Fruit fly (Drosophila melanogaster) whole organism, adult: ENCODE measurements around the gene Gabat.

Experiments used
- CG12768 ChIP-seq: fragments of 200-800 bp; sonication (Bioruptor generic); optimal IDR thresholded peaks from 2 replicates; lab custom pipeline; 2017; ENCODE audit warnings: missing biosample characterization, missing genetic modification characterization, mild to moderate bottlenecking, moderate library complexity, missing genetic modification reagents
- CG14711 ChIP-seq: fragments of 200-800 bp; sonication (Bioruptor generic); optimal IDR thresholded peaks from 2 replicates; lab custom pipeline; 2018; ENCODE audit warnings: missing biosample characterization, mild to moderate bottlenecking, missing genetic modification characterization, moderate library complexity
- CG33017 ChIP-seq: fragments of 200-800 bp; sonication (Bioruptor generic); optimal IDR thresholded peaks from 2 replicates; lab custom pipeline; 2018; ENCODE audit warnings: missing biosample characterization, mild to moderate bottlenecking, missing genetic modification characterization, moderate library complexity
- CG7045 ChIP-seq: fragments of 200-800 bp; sonication (Bioruptor generic); optimal IDR thresholded peaks from 2 replicates; lab custom pipeline; 2017; ENCODE audit warnings: missing biosample characterization, mild to moderate bottlenecking, missing genetic modification characterization
- Hr96 ChIP-seq: fragments of 200-800 bp; sonication (Bioruptor generic); optimal IDR thresholded peaks from 2 replicates; lab custom pipeline; 2016; ENCODE audit warnings: missing biosample characterization, missing genetic modification characterization
- Mnt ChIP-seq: fragments of 200-800 bp; sonication (Bioruptor generic); optimal IDR thresholded peaks from 2 replicates; lab custom pipeline; 2016; ENCODE audit warnings: missing biosample characterization, mild to moderate bottlenecking, missing genetic modification characterization
- bab1 ChIP-seq: fragments of 200-800 bp; sonication (Bioruptor generic); optimal IDR thresholded peaks from 3 replicates; lab custom pipeline; 2019; ENCODE audit warnings: missing biosample characterization, mild to moderate bottlenecking, missing genetic modification characterization, moderate library complexity
- cnc ChIP-seq, 2 experiments: fragments of >200 bp; optimal IDR thresholded peaks; 2 replicates each; lab custom pipeline; 2017
- kay ChIP-seq: fragments of 200-800 bp; sonication (Bioruptor generic); peaks from one replicate; lab custom pipeline; 2016; ENCODE audit warnings: missing biosample characterization, missing genetic modification characterization, borderline replicate concordance
- toe ChIP-seq: fragments of 200-800 bp; sonication (Bioruptor generic); optimal IDR thresholded peaks from 2 replicates; lab custom pipeline; 2016; ENCODE audit warnings: missing biosample characterization, missing genetic modification characterization

dm6 chr3L:19991120-19991519 lies 9.4 kb downstream of the Gabat start, which contains the start of gene fln:
- TF ChIP-seq bab1 (GFP tag; lab: Kevin White, UChicago): no peak
- no peak for TF ChIP-seq Mnt (GFP tag; lab: Kevin White, UChicago)
- no peak for TF ChIP-seq CG7045 (GFP tag; lab: Kevin White, UChicago)
- TF ChIP-seq toe (GFP tag; lab: Kevin White, UChicago): no peak
- TF ChIP-seq cnc (optimal IDR thresholded peaks at IDR 0.05; lab: Kevin White, UChicago): no peak
- no peak for TF ChIP-seq CG33017 (tag; lab: Kevin White, UChicago)
- TF ChIP-seq CG14711 (tag; lab: Kevin White, UChicago): no peak
- no peak for TF ChIP-seq CG12768
- TF ChIP-seq kay (GFP tag; lab: Kevin White, UChicago): no peak
- no peak for TF ChIP-seq Hr96
